Fruit fly (Drosophila melanogaster): ENCODE data around the gene Pgant6.
A peak's percentile ranks its signal among the peaks of the same experiment; 100 is the strongest.

Gene Pgant6

DNA sequence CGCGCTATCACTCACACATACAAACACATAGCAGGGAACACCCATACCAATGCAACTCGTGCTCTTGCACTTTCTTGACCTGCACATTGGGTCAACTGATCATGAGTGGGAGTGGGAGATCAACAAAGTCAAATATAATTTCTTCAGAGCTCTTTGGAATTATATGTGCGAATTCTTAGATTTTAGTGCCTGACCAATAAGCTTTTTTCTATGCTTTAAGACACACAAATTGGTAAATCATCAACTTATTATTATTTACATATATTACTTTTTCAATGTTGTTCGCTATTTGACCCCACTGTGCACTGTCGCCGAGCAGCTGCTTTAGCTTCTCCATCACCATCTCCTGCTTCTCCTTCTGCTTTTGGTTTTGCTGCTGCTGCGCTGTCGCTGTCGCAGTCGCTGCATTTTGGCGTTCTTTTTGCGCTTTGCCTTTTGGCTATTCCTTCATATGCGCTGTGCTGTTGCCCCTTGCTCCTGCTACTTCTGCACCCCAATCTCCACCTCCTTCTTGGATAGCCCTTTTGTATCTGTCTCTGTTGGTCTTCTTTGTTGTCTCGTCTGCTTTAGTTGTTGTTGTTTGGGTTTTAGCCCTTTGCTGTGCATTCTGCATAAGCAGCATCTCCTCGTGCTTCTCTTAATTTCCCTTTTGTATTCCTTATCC is 42.1 kb downstream of the Pgant6 start (continued):
- TF ChIP-seq B-H2 (GFP tag; optimal IDR thresholded peaks at IDR 0.05): no peak
- 0 out of 3 replicates have a peak, but pooled peaks have one; percentile 38 for TF ChIP-seq CG11695 (GFP tag; IDR thresholded peaks at IDR 0.05)
- TF ChIP-seq B-H1 (GFP tag; IDR thresholded peaks at IDR 0.05): peak; percentile 11; the same call in 1 of the 3 replicates
- TF ChIP-seq CG8290 (GFP tag; optimal IDR thresholded peaks at IDR 0.05): no peak
- peak in 1 of 2 experiments; percentile 29 for TF ChIP-seq CG8290 (tag; optimal IDR thresholded peaks at IDR 0.05)
- TF ChIP-seq Blimp-1 (GFP tag; optimal IDR thresholded peaks at IDR 0.05): peak; percentile 70
- peak; percentile 60 for TF ChIP-seq CG8924 (tag; optimal IDR thresholded peaks at IDR 0.05)
- TF ChIP-seq fd96Cb (tag; optimal IDR thresholded peaks at IDR 0.05): peak; percentile 72
- TF ChIP-seq Hr51 (GFP tag; optimal IDR thresholded peaks at IDR 0.05): peak in 1 of 2 experiments; percentile 47
- TF ChIP-seq pnt (GFP tag; optimal IDR thresholded peaks at IDR 0.05): peak; percentile 10
- no peak for TF ChIP-seq NC2α (GFP tag; optimal IDR thresholded peaks at IDR 0.05)
- TF ChIP-seq Med (GFP tag): peak; percentile 66
- TF ChIP-seq gro (GFP tag; optimal IDR thresholded peaks at IDR 0.05): no peak
- peak; percentile 87 for TF ChIP-seq sens (GFP tag)
- peak; percentile 35; the same call in 1 of the 2 replicates for TF ChIP-seq ara (GFP tag; IDR thresholded peaks at IDR 0.05)
- TF ChIP-seq CG2875 (GFP tag; optimal IDR thresholded peaks at IDR 0.05): peak; percentile 50
- TF ChIP-seq sisA (GFP tag; IDR thresholded peaks at IDR 0.05): peak; percentile 46
- TF ChIP-seq CG4282 (GFP tag; optimal IDR thresholded peaks at IDR 0.05): no peak
- peak; percentile 36 for TF ChIP-seq CG13775 (GFP tag; optimal IDR thresholded peaks at IDR 0.05)
- peak; percentile 15 for TF ChIP-seq CG5245 (GFP tag; optimal IDR thresholded peaks at IDR 0.05)
- peak; percentile 35 for TF ChIP-seq Lhr (GFP tag; optimal IDR thresholded peaks at IDR 0.05)
- no peak for TF ChIP-seq CG10654 (GFP tag; optimal IDR thresholded peaks at IDR 0.05)
- TF ChIP-seq nom (GFP tag; optimal IDR thresholded peaks at IDR 0.05): peak; percentile 88
- peak; percentile 70 for TF ChIP-seq Sox102F (GFP tag; optimal IDR thresholded peaks at IDR 0.05)
- peak; percentile 39 for TF ChIP-seq cato (GFP tag; optimal IDR thresholded peaks at IDR 0.05; ENCODE audit: borderline replicate concordance)
- no peak for TF ChIP-seq CG8765 (GFP tag; IDR thresholded peaks at IDR 0.05)
- peak; percentile 72 for TF ChIP-seq dmrt11E (tag; optimal IDR thresholded peaks at IDR 0.05)
- TF ChIP-seq CG7839 (tag; optimal IDR thresholded peaks at IDR 0.05): peak; percentile 63
- TF ChIP-seq salm (tag; optimal IDR thresholded peaks at IDR 0.05): peak; percentile 32
- peak; percentile 61 for TF ChIP-seq CG17829 (tag; optimal IDR thresholded peaks at IDR 0.05)
- peak; percentile 24 for TF ChIP-seq ind (GFP tag; optimal IDR thresholded peaks at IDR 0.05)
- TF ChIP-seq CG8089 (GFP tag; optimal IDR thresholded peaks at IDR 0.05): no peak
- TF ChIP-seq Xrp1 (GFP tag; IDR thresholded peaks at IDR 0.05): peak; percentile 69
- no peak for TF ChIP-seq CG10274 (GFP tag; optimal IDR thresholded peaks at IDR 0.05)
- no peak for TF ChIP-seq ac (GFP tag; optimal IDR thresholded peaks at IDR 0.05)
- TF ChIP-seq CG4424 (GFP tag; optimal IDR thresholded peaks at IDR 0.05): peak; percentile 35
- TF ChIP-seq CG9437 (GFP tag; optimal IDR thresholded peaks at IDR 0.05): peak; percentile 46
- no peak for TF ChIP-seq Dip3 (GFP tag; optimal IDR thresholded peaks at IDR 0.05)
- TF ChIP-seq sim (GFP tag; IDR thresholded peaks at IDR 0.05): no peak
- TF ChIP-seq Six4 (GFP tag; optimal IDR thresholded peaks at IDR 0.05): peak; percentile 39
- TF ChIP-seq peb (GFP tag; IDR thresholded peaks at IDR 0.05): 0 out of 2 replicates have a peak, but pooled peaks have one; percentile 29
- TF ChIP-seq eyg (GFP tag; optimal IDR thresholded peaks at IDR 0.05): no peak
- TF ChIP-seq E2f2 (GFP tag; IDR thresholded peaks at IDR 0.05): peak; percentile 23; the same call in 1 of the 2 replicates
- TF ChIP-seq ttk (GFP tag; IDR thresholded peaks at IDR 0.05): peak; percentile 50; the same call in 1 of the 2 replicates
- peak; percentile 55 for TF ChIP-seq CG30431 (GFP tag; optimal IDR thresholded peaks at IDR 0.05)
- TF ChIP-seq ewg (GFP tag; optimal IDR thresholded peaks at IDR 0.05): peak; percentile 14
- peak; percentile 50 for TF ChIP-seq CG10209 (GFP tag; optimal IDR thresholded peaks at IDR 0.05)
- peak; percentile 30; the same call in 1 of the 3 replicates for TF ChIP-seq CG34422 (GFP tag; IDR thresholded peaks at IDR 0.05)
- peak; percentile 33 for TF ChIP-seq gcm (GFP tag; optimal IDR thresholded peaks at IDR 0.05)
- 0 out of 2 replicates have a peak, but pooled peaks have one; percentile 18 for TF ChIP-seq slbo (GFP tag; IDR thresholded peaks at IDR 0.05)

All from whole organism, embryonic.